Worm (Caenorhabditis elegans) whole organism, mixed stage, embryonic: ENCODE measurements around the gene peb-1.

Source experiments
- M03D4.4 ChIP-seq: sonication (generic microtip); optimal IDR thresholded peaks from 2 replicates; lab custom pipeline; 2017; ENCODE audit warnings: mild to moderate bottlenecking, missing genetic modification characterization, missing compliant biosample characterization
- bed-3 ChIP-seq: fragments of 200-800 bp; sonication (Bioruptor generic); optimal IDR thresholded peaks from 3 replicates; lab custom pipeline; 2018; ENCODE audit warnings: mild to moderate bottlenecking, missing genetic modification characterization, moderate library complexity, missing compliant biosample characterization
- blmp-1 ChIP-seq: fragments of 150-350 bp; optimal IDR thresholded peaks from 2 replicates; lab custom pipeline; 2014; ENCODE audit warnings: missing biosample characterization, missing genetic modification characterization
- ceh-43 ChIP-seq: fragments of 200-800 bp; sonication (Bioruptor generic); optimal IDR thresholded peaks from 2 replicates; lab custom pipeline; 2018; ENCODE audit warnings: mild to moderate bottlenecking, missing genetic modification characterization, moderate library complexity, missing compliant biosample characterization
- ceh-83 ChIP-seq: fragments of 200-800 bp; sonication (Bioruptor generic); optimal IDR thresholded peaks from 2 replicates; lab custom pipeline; 2018; ENCODE audit warnings: mild to moderate bottlenecking, missing genetic modification characterization, missing compliant biosample characterization
- ces-1 ChIP-seq: fragments of 150-350 bp; optimal IDR thresholded peaks from 2 replicates; lab custom pipeline; 2014; ENCODE audit warnings: missing biosample characterization, missing genetic modification reagents, missing genetic modification characterization
- cnd-1 ChIP-seq: fragments of 200-800 bp; sonication (Bioruptor generic); optimal IDR thresholded peaks from 2 replicates; lab custom pipeline; 2018; ENCODE audit warnings: mild to moderate bottlenecking, missing genetic modification characterization, missing compliant biosample characterization
- drap-1 ChIP-seq: fragments of 200-800 bp; sonication (Bioruptor generic); optimal IDR thresholded peaks from 3 replicates; lab custom pipeline; 2018; ENCODE audit warnings: mild to moderate bottlenecking, missing genetic modification characterization, missing compliant biosample characterization
- elt-1 ChIP-seq: sonication (generic microtip); optimal IDR thresholded peaks from 2 replicates; lab custom pipeline; 2017; ENCODE audit warnings: missing genetic modification characterization, mild to moderate bottlenecking, missing compliant biosample characterization, antibody characterized with exemption, moderate library complexity, borderline replicate concordance; ENCODE audit not compliant: insufficient read depth
- elt-3 ChIP-seq: fragments of 150-350 bp; optimal IDR thresholded peaks from 2 replicates; lab custom pipeline; 2014; ENCODE audit warnings: missing biosample characterization, missing genetic modification characterization
- flh-1 ChIP-seq: fragments of 200-800 bp; sonication (Bioruptor generic); optimal IDR thresholded peaks from 2 replicates; lab custom pipeline; 2018; ENCODE audit warnings: mild to moderate bottlenecking, missing genetic modification characterization, moderate library complexity, missing compliant biosample characterization
- ham-2 ChIP-seq: fragments of 200-800 bp; sonication (Bioruptor generic); optimal IDR thresholded peaks from 2 replicates; lab custom pipeline; 2018; ENCODE audit warnings: mild to moderate bottlenecking, missing genetic modification characterization, missing compliant biosample characterization
- hlh-1 ChIP-seq: fragments of 150-350 bp; optimal IDR thresholded peaks from 2 replicates; lab custom pipeline; 2014; ENCODE audit warnings: missing biosample characterization, missing genetic modification reagents, missing genetic modification characterization
- lin-13 ChIP-seq: fragments of 150-350 bp; optimal IDR thresholded peaks from 2 replicates; lab custom pipeline; 2014; ENCODE audit warnings: missing biosample characterization, missing genetic modification characterization
- lin-32 ChIP-seq: fragments of 200-800 bp; sonication (Bioruptor generic); optimal IDR thresholded peaks from 2 replicates; lab custom pipeline; 2018; ENCODE audit warnings: mild to moderate bottlenecking, missing genetic modification characterization, missing compliant biosample characterization
- lsy-2 ChIP-seq: fragments of 150-350 bp; optimal IDR thresholded peaks from 2 replicates; lab custom pipeline; 2014; ENCODE audit warnings: missing biosample characterization, missing genetic modification characterization
- mab-5 ChIP-seq: fragments of 150-350 bp; optimal IDR thresholded peaks from 2 replicates; lab custom pipeline; 2014; ENCODE audit warnings: missing biosample characterization, missing genetic modification characterization
- mls-2 ChIP-seq: sonication (generic microtip); optimal IDR thresholded peaks from 2 replicates; lab custom pipeline; 2016; ENCODE audit warnings: mild to moderate bottlenecking, missing genetic modification characterization, moderate library complexity, missing compliant biosample characterization
- nhr-12 ChIP-seq: fragments of 150-350 bp; optimal IDR thresholded peaks from 2 replicates; lab custom pipeline; 2014; ENCODE audit warnings: missing biosample characterization, missing genetic modification characterization
- nhr-2 ChIP-seq: fragments of 150-350 bp; optimal IDR thresholded peaks from 2 replicates; lab custom pipeline; 2014; ENCODE audit warnings: missing biosample characterization, missing genetic modification characterization
- nhr-237 ChIP-seq: fragments of 150-350 bp; optimal IDR thresholded peaks from 2 replicates; lab custom pipeline; 2014; ENCODE audit warnings: missing biosample characterization, missing genetic modification characterization
- nhr-28 ChIP-seq: fragments of 150-350 bp; optimal IDR thresholded peaks from 2 replicates; lab custom pipeline; 2014; ENCODE audit warnings: missing biosample characterization, missing genetic modification characterization
- nhr-76 ChIP-seq: sonication (generic microtip); optimal IDR thresholded peaks from 2 replicates; lab custom pipeline; 2017; ENCODE audit warnings: missing biosample characterization, missing genetic modification characterization
- pha-4 ChIP-seq: fragments of 150-350 bp; optimal IDR thresholded peaks from 2 replicates; lab custom pipeline; 2018; ENCODE audit warnings: missing biosample characterization, missing genetic modification reagents, missing genetic modification characterization
- sem-2 ChIP-seq: fragments of 200-800 bp; sonication (Bioruptor generic); optimal IDR thresholded peaks from 2 replicates; lab custom pipeline; 2018; ENCODE audit warnings: mild to moderate bottlenecking, missing genetic modification characterization, missing compliant biosample characterization
- snpc-4 ChIP-seq: fragments of 150-350 bp; optimal IDR thresholded peaks from 2 replicates; lab custom pipeline; 2014; ENCODE audit warnings: missing biosample characterization, missing genetic modification characterization
- sptf-1 ChIP-seq: sonication (generic microtip); optimal IDR thresholded peaks from 2 replicates; lab custom pipeline; 2017; ENCODE audit warnings: mild to moderate bottlenecking, missing genetic modification characterization, moderate library complexity, missing compliant biosample characterization
- tbx-8 ChIP-seq: fragments of 200-800 bp; sonication (Bioruptor generic); optimal IDR thresholded peaks from 2 replicates; lab custom pipeline; 2018; ENCODE audit warnings: mild to moderate bottlenecking, missing genetic modification characterization, moderate library complexity, missing compliant biosample characterization
- unc-120 ChIP-seq: sonication (generic microtip); optimal IDR thresholded peaks from 2 replicates; lab custom pipeline; 2017; ENCODE audit warnings: missing genetic modification characterization, missing compliant biosample characterization; ENCODE audit not compliant: poor library complexity, severe bottlenecking
- unc-39 ChIP-seq: fragments of 150-350 bp; optimal IDR thresholded peaks from 2 replicates; lab custom pipeline; 2014; ENCODE audit warnings: missing biosample characterization, missing genetic modification characterization
- unc-62 ChIP-seq: fragments of 150-350 bp; optimal IDR thresholded peaks from 2 replicates; lab custom pipeline; 2014; ENCODE audit warnings: missing biosample characterization, missing genetic modification reagents, missing genetic modification characterization
- zip-8 ChIP-seq: fragments of 150-350 bp; optimal IDR thresholded peaks from 2 replicates; lab custom pipeline; 2014; ENCODE audit warnings: missing biosample characterization, missing genetic modification characterization
- ztf-11 ChIP-seq: fragments of 150-350 bp; optimal IDR thresholded peaks from 2 replicates; lab custom pipeline; 2014; ENCODE audit warnings: missing biosample characterization, missing genetic modification characterization

peb-1 gene

DNA sequence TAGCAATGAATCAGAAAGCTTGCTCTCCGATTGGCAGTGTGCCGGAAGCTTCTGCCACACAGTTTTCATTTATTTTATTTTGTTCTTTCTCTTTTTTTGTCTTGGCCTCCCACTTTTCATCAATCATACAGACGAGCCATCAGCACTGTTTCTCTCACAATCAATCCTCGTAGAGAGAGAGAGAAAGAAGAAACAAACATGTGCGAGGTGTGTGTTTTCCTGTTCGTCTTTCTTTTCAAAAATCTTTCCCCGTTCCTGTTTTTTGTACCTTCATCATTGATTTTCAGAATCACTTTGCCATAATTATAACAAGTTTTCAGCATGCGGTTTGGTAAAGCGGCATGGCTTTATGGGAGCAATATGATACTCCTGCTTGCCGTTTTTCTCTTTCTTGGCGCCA, 11.7 kb upstream of the peb-1 start, which contains the start of gene T24C12.1:
T24C12.1 (plus strand) TSS at position 301 of the 400 bp plus-strand sequence.
- TF ChIP-seq unc-62 = no peak
- TF ChIP-seq unc-120 (tag; lab: Kevin White, UChicago) = no peak
- TF ChIP-seq nhr-237 (tag; lab: Kevin White, UChicago) = no peak
- TF ChIP-seq nhr-2 = no peak
- TF ChIP-seq pha-4 (tag; lab: Kevin White, UChicago) = no peak
- no peak for TF ChIP-seq nhr-76 (tag; lab: Kevin White, UChicago)
- TF ChIP-seq ham-2 (GFP tag; lab: Kevin White, UChicago) = no peak
- TF ChIP-seq unc-39 = no peak
- no peak for TF ChIP-seq ceh-43 (GFP tag; lab: Kevin White, UChicago)
- no peak for TF ChIP-seq ztf-11 (tag; lab: Kevin White, UChicago)
- no peak for TF ChIP-seq bed-3
- TF ChIP-seq elt-1 = no peak
- TF ChIP-seq lsy-2 (tag; lab: Kevin White, UChicago) = no peak
- no peak for TF ChIP-seq nhr-12 (tag; lab: Kevin White, UChicago)
- TF ChIP-seq elt-3 (tag; lab: Kevin White, UChicago) = no peak
- TF ChIP-seq sptf-1 (tag; lab: Kevin White, UChicago) = no peak
- no peak for TF ChIP-seq blmp-1 (tag; lab: Kevin White, UChicago)
- no peak for TF ChIP-seq drap-1 (GFP tag; lab: Kevin White, UChicago)

DNA sequence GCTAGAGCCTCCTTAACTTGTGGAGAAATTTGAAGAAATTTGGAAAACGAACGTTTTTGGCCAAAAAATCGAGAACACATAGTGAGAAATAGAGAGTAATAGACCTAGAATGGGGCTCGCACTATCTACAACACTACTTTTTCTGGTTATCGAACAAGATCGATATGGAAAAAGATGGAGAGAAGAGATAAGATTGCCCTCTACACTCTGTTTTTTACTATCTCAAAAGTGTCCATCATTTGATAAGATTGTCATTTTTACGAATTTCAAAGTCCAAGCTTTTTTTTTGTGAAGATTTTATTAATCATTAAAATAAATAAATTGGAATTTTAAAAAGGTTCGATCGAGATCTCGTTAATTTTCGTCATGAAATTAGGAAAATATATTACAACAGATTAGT, 7.1 kb upstream of the peb-1 start, which contains the start of gene T24C12.3:
T24C12.3 (minus strand) TSS at position 134 of the 400 bp plus-strand sequence.
- no peak for TF ChIP-seq lin-13 (tag; lab: Kevin White, UChicago)
- TF ChIP-seq sptf-1 (tag; lab: Kevin White, UChicago) = no peak
- TF ChIP-seq nhr-2 = no peak
- no peak for TF ChIP-seq ham-2 (GFP tag; lab: Kevin White, UChicago)
- TF ChIP-seq cnd-1 (tag; lab: Kevin White, UChicago) = no peak
- TF ChIP-seq elt-1 = peak; percentile 81
- TF ChIP-seq unc-39 = no peak

DNA sequence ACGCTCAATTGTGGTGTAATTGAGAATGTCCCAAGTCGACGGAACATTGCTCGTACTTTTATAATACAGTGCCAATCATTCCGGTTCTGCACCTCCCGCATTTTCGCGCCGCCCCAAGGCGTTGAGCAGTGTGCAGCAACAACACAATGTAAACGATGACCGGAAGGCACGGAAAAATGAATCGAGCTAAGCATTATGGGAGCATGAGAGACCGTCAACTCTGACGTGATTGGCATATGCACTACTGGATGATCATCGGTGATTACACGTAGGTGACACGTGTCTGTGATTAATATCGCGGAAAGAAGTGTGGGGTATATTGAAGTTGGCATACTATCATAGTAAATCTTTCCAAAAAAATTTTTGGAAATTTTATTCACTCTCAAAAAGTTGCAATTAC, 5.9 kb upstream of the peb-1 start, which contains the start of gene T24C12.4:
T24C12.4 (minus strand) TSS at position 101 of the 400 bp plus-strand sequence.
- TF ChIP-seq mls-2 (no peak), unc-62 (no peak), mab-5 (tag; lab: Kevin White, UChicago) (no peak), ceh-83 (no peak), drap-1 (GFP tag; lab: Kevin White, UChicago) (no peak), nhr-2 (no peak), nhr-28 (no peak), flh-1 (GFP tag; lab: Kevin White, UChicago) (no peak), cnd-1 (tag; lab: Kevin White, UChicago) (no peak), elt-3 (tag; lab: Kevin White, UChicago) (no peak), ztf-11 (tag; lab: Kevin White, UChicago) (no peak), M03D4.4 (tag; lab: Kevin White, UChicago) (no peak), unc-120 (tag; lab: Kevin White, UChicago) (no peak), unc-39 (no peak), ham-2 (GFP tag; lab: Kevin White, UChicago) (no peak)

DNA sequence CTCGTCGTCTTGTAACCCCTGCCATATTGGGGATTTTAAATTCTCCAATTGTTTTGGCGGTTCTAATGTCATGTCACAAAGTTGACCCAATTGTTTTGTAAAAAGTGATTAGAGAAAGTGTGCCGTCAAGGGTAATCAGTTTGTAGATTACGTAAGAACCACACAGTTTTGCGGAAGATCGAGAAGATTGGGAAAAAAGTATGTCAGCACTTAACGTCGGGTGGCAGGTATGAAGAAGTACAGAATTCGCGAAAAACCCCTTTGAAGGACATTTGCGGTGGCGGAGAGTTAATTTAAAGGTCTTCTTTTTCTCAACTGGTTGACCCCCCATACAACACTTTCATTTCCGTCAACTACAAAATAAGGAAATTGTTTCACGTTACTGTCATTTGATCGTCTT, 2.5 kb upstream of the peb-1 start:
- TF ChIP-seq lin-32 (GFP tag; lab: Kevin White, UChicago) = no peak
- no peak for TF ChIP-seq nhr-237 (tag; lab: Kevin White, UChicago)
- no peak for TF ChIP-seq unc-120 (tag; lab: Kevin White, UChicago)
- no peak for TF ChIP-seq ces-1 (GFP tag; lab: Kevin White, UChicago)
- TF ChIP-seq nhr-28 = no peak
- no peak for TF ChIP-seq mab-5 (tag; lab: Kevin White, UChicago)
- TF ChIP-seq elt-3 (tag; lab: Kevin White, UChicago) = no peak
- TF ChIP-seq blmp-1 (tag; lab: Kevin White, UChicago) = no peak
- no peak for TF ChIP-seq sptf-1 (tag; lab: Kevin White, UChicago)
- TF ChIP-seq ham-2 (GFP tag; lab: Kevin White, UChicago) = no peak
- TF ChIP-seq lin-13 (tag; lab: Kevin White, UChicago) = no peak
- TF ChIP-seq flh-1 (GFP tag; lab: Kevin White, UChicago) = no peak
- TF ChIP-seq cnd-1 (tag; lab: Kevin White, UChicago) = no peak
- TF ChIP-seq bed-3 = no peak
- no peak for TF ChIP-seq drap-1 (GFP tag; lab: Kevin White, UChicago)
- no peak for TF ChIP-seq unc-62
- no peak for TF ChIP-seq zip-8 (tag; lab: Kevin White, UChicago)
- TF ChIP-seq hlh-1 = no peak
- no peak for TF ChIP-seq unc-39
- no peak for TF ChIP-seq nhr-12 (tag; lab: Kevin White, UChicago)

ce11 chrX:2210164-2210563, 687 bp upstream of the peb-1 start:
- TF ChIP-seq unc-62 = no peak
- TF ChIP-seq blmp-1 (tag; lab: Kevin White, UChicago) = no peak
- TF ChIP-seq ham-2 (GFP tag; lab: Kevin White, UChicago) = no peak
- TF ChIP-seq tbx-8 = no peak
- TF ChIP-seq lin-13 (tag; lab: Kevin White, UChicago) = no peak
- no peak for TF ChIP-seq ces-1 (GFP tag; lab: Kevin White, UChicago)
- TF ChIP-seq elt-3 (tag; lab: Kevin White, UChicago) = no peak
- TF ChIP-seq bed-3 = no peak
- no peak for TF ChIP-seq sem-2 (GFP tag; lab: Kevin White, UChicago)
- TF ChIP-seq elt-1 = no peak
- no peak for TF ChIP-seq unc-120 (tag; lab: Kevin White, UChicago)
- TF ChIP-seq nhr-237 (tag; lab: Kevin White, UChicago) = no peak
- TF ChIP-seq flh-1 (GFP tag; lab: Kevin White, UChicago) = no peak
- no peak for TF ChIP-seq mab-5 (tag; lab: Kevin White, UChicago)
- no peak for TF ChIP-seq ceh-43 (GFP tag; lab: Kevin White, UChicago)
- no peak for TF ChIP-seq mls-2
- TF ChIP-seq nhr-2 = no peak
- no peak for TF ChIP-seq ztf-11 (tag; lab: Kevin White, UChicago)
- TF ChIP-seq snpc-4 (tag; lab: Kevin White, UChicago) = no peak
